Fruit fly (Drosophila melanogaster): Measurements from ENCODE around the gene CG14879.

DNA sequence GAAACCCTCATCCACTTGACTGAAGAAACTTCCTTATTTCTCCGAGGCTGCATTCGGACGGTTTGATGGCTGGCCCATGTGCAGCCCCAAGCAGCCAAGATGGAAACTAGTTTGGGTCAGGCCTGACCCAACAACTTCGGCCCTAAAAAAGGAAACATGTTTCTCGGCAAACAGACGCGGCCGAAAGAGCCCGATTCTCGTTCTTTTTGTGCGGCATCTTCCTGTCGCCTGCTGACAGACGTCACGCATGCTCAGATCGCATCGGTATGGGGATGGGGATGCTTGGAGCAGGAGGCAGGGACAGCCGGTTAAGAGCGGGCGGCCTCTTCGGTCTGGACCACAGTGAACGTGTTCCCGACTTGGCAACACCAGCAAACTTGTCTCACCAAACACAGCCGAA, 32.3 kb downstream of the CG14879 start:
- TF ChIP-seq ttk (optimal IDR thresholded peaks at IDR 0.05) (no peak), Myc (optimal IDR thresholded peaks at IDR 0.05) (no peak), psq (optimal IDR thresholded peaks at IDR 0.05) (no peak), h (optimal IDR thresholded peaks at IDR 0.05) (no peak)

All from Kc167 (cell line).